Fruit fly (Drosophila melanogaster) whole organism, embryonic: ENCODE results near the gene ssp5.
A peak's percentile ranks its signal among the peaks of the same experiment; 100 is the strongest.

Source experiments
- Ada2b ChIP-seq: fragments of 200-800 bp; sonication (Bioruptor generic); IDR thresholded peaks from 2 replicates; pipeline ENCODE4 v1.3.6; 2022; ENCODE audit warnings: missing biosample characterization, missing genetic modification characterization
- Adf1 ChIP-seq: fragments of 200-800 bp; sonication (Bioruptor generic); IDR thresholded peaks from 2 replicates; pipeline ENCODE4 v1.3.6; 2022; ENCODE audit warnings: missing biosample characterization, missing genetic modification characterization
- Antp ChIP-seq: fragments of 200-800 bp; sonication (Bioruptor generic); optimal IDR thresholded peaks from 3 replicates; lab custom pipeline; 2016; ENCODE audit warnings: missing biosample characterization, missing genetic modification characterization
- BEAF-32 ChIP-seq: fragments of 200-800 bp; sonication (Bioruptor generic); optimal IDR thresholded peaks from 3 replicates; lab custom pipeline; 2017; ENCODE audit warnings: missing biosample characterization, missing genetic modification characterization, mild to moderate bottlenecking, moderate library complexity, missing genetic modification reagents
- Blimp-1 ChIP-seq: fragments of 200-800 bp; sonication (Bioruptor generic); optimal IDR thresholded peaks from 3 replicates; lab custom pipeline; 2018; ENCODE audit warnings: missing biosample characterization, missing genetic modification characterization, mild to moderate bottlenecking, moderate library complexity, missing genetic modification reagents
- CG10366 ChIP-seq: fragments of 200-800 bp; sonication (Bioruptor generic); IDR thresholded peaks from 2 replicates; pipeline ENCODE4 v1.3.6; 2022; ENCODE audit warnings: missing biosample characterization, missing genetic modification characterization
- CG12744 ChIP-seq: fragments of 200-800 bp; sonication (Bioruptor generic); optimal IDR thresholded peaks from 2 replicates; lab custom pipeline; 2016; ENCODE audit warnings: missing biosample characterization, missing genetic modification characterization
- CG14710 ChIP-seq: fragments of 200-800 bp; sonication (Bioruptor generic); optimal IDR thresholded peaks from 3 replicates; lab custom pipeline; 2019; ENCODE audit warnings: missing biosample characterization, mild to moderate bottlenecking, missing genetic modification characterization, moderate library complexity
- CG17328 ChIP-seq: fragments of 200-800 bp; sonication (Bioruptor generic); IDR thresholded peaks from 2 replicates; pipeline ENCODE4 v1.3.6; 2022; ENCODE audit warnings: missing biosample characterization, missing genetic modification characterization
- CG18011 ChIP-seq: fragments of 200-800 bp; sonication (Bioruptor generic); optimal IDR thresholded peaks from 2 replicates; lab custom pipeline; 2017; ENCODE audit warnings: missing biosample characterization, missing genetic modification characterization, mild to moderate bottlenecking, moderate library complexity, missing genotype
- CG2199 ChIP-seq: fragments of 200-800 bp; sonication (Bioruptor generic); IDR thresholded peaks from 3 replicates; pipeline ENCODE4 v1.3.6; 2022; ENCODE audit warnings: missing biosample characterization, missing genetic modification characterization
- CG30020 ChIP-seq: fragments of 200-800 bp; optimal IDR thresholded peaks from 2 replicates; lab custom pipeline; 2019; ENCODE audit warnings: missing biosample characterization, mild to moderate bottlenecking, missing genetic modification characterization, moderate library complexity
- CG31441 ChIP-seq: fragments of 200-800 bp; sonication (Bioruptor generic); IDR thresholded peaks from 2 replicates; pipeline ENCODE4 v1.3.6; 2022; ENCODE audit warnings: missing biosample characterization, missing genetic modification characterization
- CG4707 ChIP-seq: fragments of 200-800 bp; sonication (Bioruptor generic); optimal IDR thresholded peaks from 2 replicates; lab custom pipeline; 2018; ENCODE audit warnings: missing biosample characterization, mild to moderate bottlenecking, missing genetic modification characterization, moderate library complexity
- CG4820 ChIP-seq: fragments of 200-800 bp; sonication (Bioruptor generic); optimal IDR thresholded peaks from 3 replicates; lab custom pipeline; 2016; ENCODE audit warnings: missing biosample characterization, missing genetic modification characterization
- CG6765 ChIP-seq: fragments of 200-800 bp; sonication (Bioruptor generic); optimal IDR thresholded peaks from 3 replicates; lab custom pipeline; 2017; ENCODE audit warnings: missing biosample characterization, mild to moderate bottlenecking, missing genetic modification characterization
- CG7786 ChIP-seq: fragments of 200-800 bp; sonication (Bioruptor generic); optimal IDR thresholded peaks from 2 replicates; lab custom pipeline; 2016; ENCODE audit warnings: missing biosample characterization, missing genetic modification characterization
- CG8765 ChIP-seq: fragments of 200-800 bp; sonication (Bioruptor generic); IDR thresholded peaks from 2 replicates; pipeline ENCODE4 v1.3.6; 2022; ENCODE audit warnings: missing biosample characterization, missing genetic modification characterization
- CG8924 ChIP-seq: fragments of 200-800 bp; optimal IDR thresholded peaks from 3 replicates; lab custom pipeline; 2019; ENCODE audit warnings: missing biosample characterization, mild to moderate bottlenecking, missing genetic modification characterization, moderate library complexity
- CG9609 ChIP-seq: fragments of 200-800 bp; sonication (Bioruptor generic); optimal IDR thresholded peaks from 3 replicates; lab custom pipeline; 2016; ENCODE audit warnings: missing biosample characterization, missing genetic modification characterization
- CTCF ChIP-seq: fragments of 200-800 bp; sonication (Bioruptor generic); optimal IDR thresholded peaks from 2 replicates; lab custom pipeline; 2017; ENCODE audit warnings: missing biosample characterization, mild to moderate bottlenecking, missing genetic modification characterization, moderate library complexity
- D19B ChIP-seq: fragments of 200-800 bp; sonication (Bioruptor generic); optimal IDR thresholded peaks from 2 replicates; lab custom pipeline; 2017; ENCODE audit warnings: missing biosample characterization, mild to moderate bottlenecking, missing genetic modification characterization
- Dfd ChIP-seq, 2 experiments: fragments of >200 bp; optimal IDR thresholded peaks; 2 replicates each; lab custom pipeline; 2017; ENCODE audit warnings: missing biosample characterization in 2 of 2, missing genetic modification characterization in 2 of 2
- E2f2 ChIP-seq: fragments of 200-800 bp; sonication (Bioruptor generic); IDR thresholded peaks from 2 replicates; pipeline ENCODE4 v1.3.6; 2022; ENCODE audit warnings: missing biosample characterization, missing genetic modification characterization
- Gsc ChIP-seq: fragments of 200-800 bp; sonication (Bioruptor generic); IDR thresholded peaks from 2 replicates; pipeline ENCODE4 v1.3.6; 2022; ENCODE audit warnings: missing biosample characterization, missing genetic modification characterization
- H15 ChIP-seq: fragments of 200-800 bp; sonication (Bioruptor generic); IDR thresholded peaks from 3 replicates; pipeline ENCODE4 v1.3.6; 2022; ENCODE audit warnings: missing biosample characterization, missing genetic modification characterization
- Hand ChIP-seq: fragments of 200-800 bp; sonication (Bioruptor generic); optimal IDR thresholded peaks from 2 replicates; lab custom pipeline; 2017; ENCODE audit warnings: mild to moderate bottlenecking, missing biosample characterization, missing genetic modification reagents, missing genetic modification characterization
- Hr51 ChIP-seq, 2 experiments: fragments of 200-800 bp; sonication (Bioruptor generic); optimal IDR thresholded peaks; 2 replicates in 1 of 2; 3 replicates in 1 of 2; lab custom pipeline; 2016 to 2018; ENCODE audit warnings: missing biosample characterization in 2 of 2, missing genetic modification characterization in 2 of 2, mild to moderate bottlenecking in 1 of 2, moderate library complexity in 1 of 2
- Hr78 ChIP-seq, 2 experiments: fragments of 200-800 bp in 1 of 2; fragments of >200 bp in 1 of 2; sonication (Bioruptor generic) in 1 of 2; optimal IDR thresholded peaks; 2 replicates each; lab custom pipeline; 2017 to 2019; ENCODE audit warnings: missing biosample characterization in 2 of 2, missing genetic modification characterization in 2 of 2, mild to moderate bottlenecking in 1 of 2, moderate library complexity in 1 of 2
- Kr ChIP-seq: fragments of 200-800 bp; sonication (Bioruptor generic); optimal IDR thresholded peaks from 2 replicates; lab custom pipeline; 2017; ENCODE audit warnings: missing biosample characterization, mild to moderate bottlenecking, missing genetic modification characterization
- Max ChIP-seq: fragments of 200-800 bp; sonication (Bioruptor generic); optimal IDR thresholded peaks from 2 replicates; lab custom pipeline; 2016; ENCODE audit warnings: missing biosample characterization, mild to moderate bottlenecking, missing genetic modification characterization
- ase ChIP-seq: fragments of 200-800 bp; sonication (Bioruptor generic); IDR thresholded peaks from 3 replicates; pipeline ENCODE4 v1.3.6; 2022; ENCODE audit warnings: missing biosample characterization, missing genetic modification characterization
- bsh ChIP-seq, 2 experiments: fragments of 200-800 bp; sonication (Bioruptor generic); optimal IDR thresholded peaks; 2 replicates each; lab custom pipeline; 2017 to 2018; ENCODE audit warnings: mild to moderate bottlenecking in 2 of 2, missing biosample characterization in 2 of 2, missing genetic modification characterization in 2 of 2, moderate library complexity in 1 of 2
- croc ChIP-seq: fragments of 200-800 bp; sonication (Bioruptor generic); conservative IDR thresholded peaks from 3 replicates; pipeline ENCODE4 v1.3.6; 2022; ENCODE audit warnings: missing biosample characterization, missing genetic modification characterization
- dimm ChIP-seq: fragments of 200-800 bp; sonication (Bioruptor generic); IDR thresholded peaks from 2 replicates; pipeline ENCODE4 v1.3.6; 2022; ENCODE audit warnings: missing biosample characterization, missing genetic modification characterization
- exex ChIP-seq: fragments of 200-800 bp; sonication (Bioruptor generic); optimal IDR thresholded peaks from 4 replicates; lab custom pipeline; 2018; ENCODE audit warnings: missing biosample characterization, mild to moderate bottlenecking, missing genetic modification characterization, moderate library complexity
- hbn ChIP-seq: fragments of 200-800 bp; sonication (Bioruptor generic); IDR thresholded peaks from 2 replicates; pipeline ENCODE4 v1.3.6; 2022; ENCODE audit warnings: missing biosample characterization, missing genetic modification characterization; ENCODE audit not compliant: partially characterized antibody
- knrl ChIP-seq: fragments of 200-800 bp; sonication (Bioruptor generic); IDR thresholded peaks from 3 replicates; pipeline ENCODE4 v1.3.6; 2022; ENCODE audit warnings: missing biosample characterization, missing genetic modification characterization; ENCODE audit not compliant: partially characterized antibody
- nau ChIP-seq: fragments of 200-800 bp; sonication (Bioruptor generic); optimal IDR thresholded peaks from 3 replicates; lab custom pipeline; 2017; ENCODE audit warnings: missing biosample characterization, mild to moderate bottlenecking, missing genetic modification characterization, missing genetic modification reagents
- nmo ChIP-seq: fragments of 200-800 bp; sonication (Bioruptor generic); optimal IDR thresholded peaks from 2 replicates; lab custom pipeline; 2018; ENCODE audit warnings: missing biosample characterization, mild to moderate bottlenecking, missing genetic modification characterization, moderate library complexity
- p53 ChIP-seq: fragments of 200-800 bp; sonication (Bioruptor generic); optimal IDR thresholded peaks from 2 replicates; lab custom pipeline; 2016; ENCODE audit warnings: missing biosample characterization, missing genetic modification characterization
- prd ChIP-seq, 3 experiments: fragments of >200 bp in 2 of 3; fragments of 200-800 bp in 1 of 3; sonication (Bioruptor generic) in 1 of 3; optimal IDR thresholded peaks in 2 of 3; IDR thresholded peaks in 1 of 3; 2 replicates in 2 of 3; 3 replicates in 1 of 3; pipeline versions ENCODE4 v1.3.6 to Lab custom; 2017 to 2022; ENCODE audit warnings: missing biosample characterization in 1 of 3, missing genetic modification characterization in 1 of 3
- repo ChIP-seq: fragments of 200-800 bp; sonication (Bioruptor generic); optimal IDR thresholded peaks from 2 replicates; lab custom pipeline; 2016; ENCODE audit warnings: missing biosample characterization, missing genetic modification characterization
- ssp ChIP-seq: fragments of 200-800 bp; sonication (Bioruptor generic); IDR thresholded peaks from 2 replicates; pipeline ENCODE4 v1.3.6; 2022; ENCODE audit warnings: missing biosample characterization, missing genetic modification characterization
- stc ChIP-seq: fragments of 200-800 bp; sonication (Bioruptor generic); IDR thresholded peaks from 2 replicates; pipeline ENCODE4 v1.3.6; 2022; ENCODE audit warnings: missing biosample characterization, missing genetic modification characterization
- wdn ChIP-seq: fragments of 200-800 bp; sonication (Bioruptor generic); IDR thresholded peaks from 2 replicates; pipeline ENCODE4 v1.3.6; 2022; ENCODE audit warnings: missing biosample characterization, missing genetic modification characterization
- wek ChIP-seq: fragments of 200-800 bp; sonication (Bioruptor generic); optimal IDR thresholded peaks from 3 replicates; lab custom pipeline; 2018; ENCODE audit warnings: missing biosample characterization, mild to moderate bottlenecking, missing genetic modification characterization, moderate library complexity
- yki ChIP-seq: fragments of >200 bp; optimal IDR thresholded peaks from 3 replicates; lab custom pipeline; 2018
- z ChIP-seq: fragments of 200-800 bp; sonication (Bioruptor generic); IDR thresholded peaks from 3 replicates; pipeline ENCODE4 v1.3.6; 2022; ENCODE audit warnings: missing biosample characterization, missing genetic modification characterization

Gene ssp5

dm6 chr3R:12010202-12010824 is 22.6 kb upstream of the ssp5 start, which contains the start of the genes KLHL18 and GCC185 (continued):
- TF ChIP-seq Hand (GFP tag; lab: Kevin White, UChicago) (no peak), croc (GFP tag; lab: Robert Waterston, UW) (peak; percentile 61; the same call in 2 of the 3 replicates), CG30020 (tag; lab: Kevin White, UChicago) (peak; percentile 68), CG8765 (GFP tag; lab: Robert Waterston, UW) (peak; percentile 58; the same call in 1 of the 2 replicates), exex (tag; lab: Kevin White, UChicago) (no peak), CTCF (GFP tag; lab: Kevin White, UChicago) (no peak), nmo (GFP tag; lab: Kevin White, UChicago) (peak; percentile 91), Blimp-1 (GFP tag; lab: Kevin White, UChicago) (peak; percentile 55), Adf1 (GFP tag; lab: Robert Waterston, UW) (peak; percentile 35; the same call in 1 of the 2 replicates), CG7786 (GFP tag; lab: Kevin White, UChicago) (peak; percentile 44), hbn (GFP tag; lab: Robert Waterston, UW) (peak; percentile 49; the same call in 1 of the 2 replicates), nau (GFP tag; lab: Kevin White, UChicago) (no peak), z (no peak), Hr51 (GFP tag; optimal IDR thresholded peaks at IDR 0.05; lab: Kevin White, UChicago) (peak in 1 of 2 experiments; percentile 73), ssp (GFP tag; lab: Robert Waterston, UW) (peak; percentile 79), CG2199 (no peak), p53 (GFP tag; lab: Kevin White, UChicago) (no peak), bsh (GFP tag; optimal IDR thresholded peaks at IDR 0.05; lab: Kevin White, UChicago) (peak in 1 of 2 experiments; percentile 61), stc (GFP tag; lab: Robert Waterston, UW) (no peak), dimm (GFP tag; lab: Robert Waterston, UW) (no peak), CG8924 (tag; lab: Kevin White, UChicago) (peak; percentile 76), CG12744 (peak; percentile 52), E2f2 (GFP tag; lab: Robert Waterston, UW) (no peak; the same call in 1 of the 2 replicates), CG9609 (GFP tag; lab: Kevin White, UChicago) (peak; percentile 24), CG10366 (GFP tag; lab: Robert Waterston, UW) (peak; percentile 52; the same call in 1 of the 2 replicates), CG4820 (GFP tag; lab: Kevin White, UChicago) (peak; percentile 76), CG6765 (no peak), wdn (GFP tag; lab: Robert Waterston, UW) (peak; percentile 48; the same call in 1 of the 2 replicates), D19B (peak; percentile 45), CG18011 (GFP tag; lab: Kevin White, UChicago) (no peak), ase (0 out of 3 replicates have a peak, but pooled peaks have one; percentile 14), CG14710 (tag; lab: Kevin White, UChicago) (peak; percentile 92), Antp (peak; percentile 28), prd (optimal IDR thresholded peaks at IDR 0.05; lab: Kevin White, UChicago) (no peak), prd (GFP tag; IDR thresholded peaks at IDR 0.05; lab: Robert Waterston, UW) (peak; percentile 89), Dfd (GFP tag; optimal IDR thresholded peaks at IDR 0.05; lab: Kevin White, UChicago) (no peak), Ada2b (GFP tag; lab: Robert Waterston, UW) (peak; percentile 73), repo (no peak), CG31441 (GFP tag; lab: Robert Waterston, UW) (no peak; the same call in 1 of the 2 replicates), CG4707 (GFP tag; lab: Kevin White, UChicago) (no peak), Kr (no peak), Gsc (GFP tag; lab: Robert Waterston, UW) (no peak), wek (GFP tag; lab: Kevin White, UChicago) (no peak), knrl (GFP tag; lab: Robert Waterston, UW) (peak; percentile 93), yki (lab: Kevin White, UChicago) (no peak), H15 (GFP tag; lab: Robert Waterston, UW) (peak; percentile 55; the same call in 1 of the 3 replicates), Max (GFP tag; lab: Kevin White, UChicago) (peak; percentile 78), BEAF-32 (GFP tag; lab: Kevin White, UChicago) (peak; percentile 93), Hr78 (GFP tag; optimal IDR thresholded peaks at IDR 0.05; lab: Kevin White, UChicago) (no peak), CG17328 (no peak)
